Worm (Caenorhabditis elegans) whole organism, L4 larva: ENCODE measurements around the gene F13D12.3.
A peak's percentile ranks its signal among the peaks of the same experiment; 100 is the strongest.

Experiments used
- Y75B8A.6 ChIP-seq: fragments of 200-800 bp; sonication (Bioruptor generic); IDR thresholded peaks from 2 replicates; pipeline ENCODE4 v1.3.6; 2022; ENCODE audit warnings: missing genetic modification reagents, missing genetic modification characterization, missing compliant biosample characterization
- ceh-82 ChIP-seq: sonication (generic microtip); optimal IDR thresholded peaks from 2 replicates; lab custom pipeline; 2017; ENCODE audit warnings: missing biosample characterization, missing genetic modification characterization
- dmd-6 ChIP-seq: fragments of 200-800 bp; sonication (Bioruptor generic); IDR thresholded peaks from 2 replicates; pipeline ENCODE4 v1.3.6; 2022; ENCODE audit warnings: missing genetic modification reagents, missing genetic modification characterization, missing compliant biosample characterization
- hlh-11 ChIP-seq: fragments of 200-800 bp; sonication (Bioruptor generic); optimal IDR thresholded peaks from 2 replicates; lab custom pipeline; 2018; ENCODE audit warnings: mild to moderate bottlenecking, missing genetic modification characterization, missing compliant biosample characterization
- nhr-6 ChIP-seq: fragments of 150-350 bp; optimal IDR thresholded peaks from 2 replicates; lab custom pipeline; 2014; ENCODE audit warnings: missing biosample characterization, missing genetic modification characterization
- pha-4 ChIP-seq, 2 experiments: fragments of 150-350 bp in 1 of 2; fragments of 200-800 bp in 1 of 2; sonication (Bioruptor generic) in 1 of 2; IDR thresholded peaks in 1 of 2; optimal IDR thresholded peaks in 1 of 2; 2 replicates each; pipeline versions ENCODE4 v1.3.6 to Lab custom; 2014 to 2022; ENCODE audit warnings: missing genetic modification characterization in 2 of 2, missing genetic modification reagents in 2 of 2, missing biosample characterization in 1 of 2, missing compliant biosample characterization in 1 of 2
- php-3 ChIP-seq: fragments of 200-800 bp; sonication (Bioruptor generic); IDR thresholded peaks from 2 replicates; pipeline ENCODE4 v1.3.6; 2022; ENCODE audit warnings: missing genetic modification reagents, missing genetic modification characterization, missing compliant biosample characterization
- rbr-2 ChIP-seq: sonication (generic microtip); optimal IDR thresholded peaks from 2 replicates; lab custom pipeline; 2016; ENCODE audit warnings: missing genotype, missing genetic modification characterization, missing compliant biosample characterization
- sdz-12 ChIP-seq: fragments of 200-800 bp; sonication (Bioruptor generic); optimal IDR thresholded peaks from 2 replicates; lab custom pipeline; 2018; ENCODE audit warnings: mild to moderate bottlenecking, missing genetic modification characterization, missing compliant biosample characterization
- set-16 ChIP-seq: fragments of 200-800 bp; sonication (Bioruptor generic); IDR thresholded peaks from 2 replicates; pipeline ENCODE4 v1.3.6; 2022; ENCODE audit warnings: missing genetic modification reagents, missing genetic modification characterization, missing compliant biosample characterization
- snpc-1.2 ChIP-seq: fragments of 200-800 bp; sonication (Bioruptor generic); IDR thresholded peaks from 2 replicates; pipeline ENCODE4 v1.3.6; 2022; ENCODE audit warnings: missing genetic modification reagents, missing genetic modification characterization, missing compliant biosample characterization
- unc-62 ChIP-seq, 3 experiments: fragments of 150-350 bp in 1 of 3; sonication (generic microtip); optimal IDR thresholded peaks in 2 of 3; peaks in 1 of 3; 1 replicate in 1 of 3; 2 replicates in 2 of 3; lab custom pipeline; 2014 to 2017; ENCODE audit warnings: missing biosample characterization in 3 of 3, missing genetic modification characterization in 3 of 3, missing genetic modification reagents in 3 of 3, missing genotype in 1 of 3
- vab-7 ChIP-seq: fragments of 200-800 bp; sonication (Bioruptor generic); IDR thresholded peaks from 2 replicates; pipeline ENCODE4 v1.3.6; 2022; ENCODE audit warnings: missing genetic modification reagents, missing genetic modification characterization, missing compliant biosample characterization
- zag-1 ChIP-seq: fragments of 150-350 bp; optimal IDR thresholded peaks from 2 replicates; lab custom pipeline; 2014; ENCODE audit warnings: missing biosample characterization, missing genetic modification characterization

F13D12.3 gene

DNA sequence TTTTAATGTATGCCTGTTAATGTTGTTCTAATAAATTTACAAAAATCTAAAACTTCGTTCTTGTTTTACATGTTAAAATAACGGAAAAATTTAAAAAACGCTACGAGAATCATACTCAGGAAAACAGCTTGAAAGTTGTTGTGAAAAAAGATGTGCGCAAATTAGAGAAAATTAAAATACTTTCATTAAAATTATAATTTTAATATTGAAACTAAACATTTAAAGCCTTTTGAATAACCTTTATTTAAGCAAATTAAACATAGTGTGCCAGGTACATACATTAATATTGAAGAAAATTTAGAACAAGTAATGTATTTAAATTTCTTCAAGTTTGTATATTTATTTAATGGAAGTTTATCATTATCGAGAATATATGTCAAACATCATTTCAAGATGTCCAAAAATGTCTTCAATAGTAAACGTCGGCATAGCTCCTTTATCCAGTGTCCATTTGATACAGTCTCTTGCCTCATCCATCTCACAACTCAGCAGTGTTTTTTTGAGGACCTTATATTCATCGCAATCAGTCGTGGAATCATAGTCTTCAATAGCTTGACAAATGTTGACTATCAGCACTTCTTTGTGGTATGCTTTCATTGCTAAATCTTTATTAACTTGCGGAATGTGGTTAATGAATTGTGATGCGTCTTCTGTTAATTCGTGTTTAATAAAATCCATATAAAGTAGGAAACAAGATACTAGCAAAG, 41.8 kb downstream of the F13D12.3 start (continued):
- TF ChIP-seq sdz-12 (GFP tag; lab: Kevin White, UChicago) (no peak), rbr-2 (peak; percentile 9), dmd-6 (GFP tag; lab: Robert Waterston, UW) (peak; percentile 49; the same call in 1 of the 2 replicates), nhr-6 (tag; lab: Kevin White, UChicago) (peak; percentile 34), hlh-11 (tag; lab: Kevin White, UChicago) (peak; percentile 39), php-3 (peak; percentile 71), snpc-1.2 (GFP tag; lab: Robert Waterston, UW) (peak; percentile 68; the same call in 1 of the 2 replicates), Y75B8A.6 (GFP tag; lab: Robert Waterston, UW) (peak; percentile 87)

DNA sequence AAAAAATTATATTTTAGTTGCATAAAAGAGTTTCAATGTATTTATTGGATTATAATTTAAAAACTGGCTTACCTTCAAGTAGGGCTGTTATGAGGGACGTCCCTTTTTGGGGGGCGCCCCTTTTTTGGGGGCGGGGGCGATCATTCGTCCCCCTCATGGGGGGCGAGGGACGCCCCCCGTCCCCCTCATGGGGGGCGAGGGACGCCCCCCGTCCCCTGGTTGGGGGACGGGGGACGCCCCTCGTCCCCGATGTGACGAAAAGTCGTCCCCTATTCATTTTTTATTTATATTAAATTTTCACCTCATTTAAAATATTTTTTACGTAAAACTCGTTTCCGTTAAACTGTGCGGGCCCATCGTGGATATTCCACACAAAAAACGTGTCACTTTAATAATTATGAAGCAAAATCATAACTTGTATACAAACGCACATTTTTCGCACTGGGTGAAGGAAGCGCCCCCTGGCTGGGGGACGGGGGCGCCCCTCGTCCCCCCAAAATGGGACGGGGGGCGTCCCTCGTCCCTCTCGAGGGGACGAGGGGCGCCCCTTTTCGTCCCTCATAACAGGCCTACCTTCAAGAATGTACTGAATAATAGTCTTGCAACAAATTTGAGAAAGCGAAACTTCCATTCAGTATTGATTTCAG, 45.4 kb downstream of the F13D12.3 start:
- no peak for TF ChIP-seq zag-1 (tag; lab: Kevin White, UChicago)
- TF ChIP-seq pha-4 (GFP tag; IDR thresholded peaks at IDR 0.05; lab: Robert Waterston, UW): peak; percentile 98; the same call in 1 of the 2 replicates
- no peak for TF ChIP-seq pha-4 (tag; optimal IDR thresholded peaks at IDR 0.05; lab: Kevin White, UChicago)
- peak; percentile 97 for TF ChIP-seq set-16 (GFP tag; lab: Robert Waterston, UW)
- TF ChIP-seq ceh-82 (tag; lab: Kevin White, UChicago): no peak
- TF ChIP-seq, all 104 proteins: peak for 2

DNA sequence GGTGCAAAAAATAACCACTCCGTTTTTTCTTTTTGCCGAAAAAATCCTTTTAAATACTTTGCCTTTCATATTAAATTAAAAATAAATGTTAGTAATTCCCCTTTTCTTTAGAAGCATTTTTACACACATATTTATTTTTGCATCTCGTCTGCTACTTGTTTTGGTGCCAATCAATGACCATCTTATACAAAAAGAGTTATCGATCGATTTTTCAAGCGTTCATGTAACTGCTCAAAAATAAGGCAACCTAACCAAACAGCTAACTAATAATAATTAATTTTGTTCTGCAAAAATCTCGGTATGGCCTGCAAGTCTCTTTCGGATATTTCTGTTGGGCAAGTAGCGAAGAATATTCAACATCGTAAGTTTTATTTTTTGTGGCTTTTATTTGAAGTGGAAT, 46.3 kb downstream of the F13D12.3 start, which contains the start of gene F44E5.2:
F44E5.2 (plus strand) TSS at position 301 of the 400 bp plus-strand sequence.
- peak in 1 of 2 experiments; percentile 43 for TF ChIP-seq unc-62 (GFP tag; optimal IDR thresholded peaks at IDR 0.05 in 1 of 2; lab: Kevin White, UChicago)
- TF ChIP-seq unc-62 (tag; optimal IDR thresholded peaks at IDR 0.05; lab: Kevin White, UChicago): no peak
- TF ChIP-seq vab-7: no peak
